Fruit fly (Drosophila melanogaster) whole organism, prepupa: Measurements from ENCODE around the gene put.

ENCODE experiments used
- Blimp-1 ChIP-seq: fragments of 200-800 bp; sonication (Bioruptor generic); optimal IDR thresholded peaks from 3 replicates; lab custom pipeline; 2017; ENCODE audit warnings: missing biosample characterization, missing genetic modification characterization, mild to moderate bottlenecking, moderate library complexity, missing genetic modification reagents
- CG10631 ChIP-seq: fragments of 200-800 bp; sonication (Bioruptor generic); optimal IDR thresholded peaks from 2 replicates; lab custom pipeline; 2016; ENCODE audit warnings: missing biosample characterization, missing genetic modification characterization
- CG10669 ChIP-seq: fragments of 200-800 bp; sonication (Bioruptor generic); optimal IDR thresholded peaks from 3 replicates; lab custom pipeline; 2018; ENCODE audit warnings: missing biosample characterization, mild to moderate bottlenecking, missing genetic modification characterization, moderate library complexity
- CG11294 ChIP-seq: fragments of 200-800 bp; sonication (Bioruptor generic); IDR thresholded peaks from 2 replicates; pipeline ENCODE4 v1.3.6; 2022; ENCODE audit warnings: missing biosample characterization, missing genetic modification characterization
- CG11762 ChIP-seq: fragments of 200-800 bp; sonication (Bioruptor generic); optimal IDR thresholded peaks from 3 replicates; lab custom pipeline; 2016; ENCODE audit warnings: missing biosample characterization, missing genetic modification characterization; ENCODE audit not compliant: insufficient read depth
- CG11902 ChIP-seq: fragments of 200-800 bp; sonication (Bioruptor generic); optimal IDR thresholded peaks from 3 replicates; lab custom pipeline; 2016; ENCODE audit warnings: missing biosample characterization, missing genetic modification characterization
- CG16779 ChIP-seq: fragments of 200-800 bp; sonication (Bioruptor generic); optimal IDR thresholded peaks from 3 replicates; lab custom pipeline; 2017; ENCODE audit warnings: missing biosample characterization, mild to moderate bottlenecking, missing genetic modification characterization
- CG3032 ChIP-seq: fragments of 200-800 bp; optimal IDR thresholded peaks from 2 replicates; lab custom pipeline; 2019; ENCODE audit warnings: missing biosample characterization, mild to moderate bottlenecking, missing genetic modification characterization, moderate library complexity
- CG31627 ChIP-seq: fragments of 200-800 bp; sonication (Bioruptor generic); optimal IDR thresholded peaks from 3 replicates; lab custom pipeline; 2016; ENCODE audit warnings: missing biosample characterization, missing genetic modification characterization
- CG34406 ChIP-seq: fragments of 200-800 bp; sonication (Bioruptor generic); optimal IDR thresholded peaks from 3 replicates; lab custom pipeline; 2016; ENCODE audit warnings: missing biosample characterization, missing genetic modification characterization
- CG3919 ChIP-seq: fragments of 200-800 bp; sonication (Bioruptor generic); optimal IDR thresholded peaks from 3 replicates; lab custom pipeline; 2016; ENCODE audit warnings: missing biosample characterization, missing genetic modification characterization
- CG4318 ChIP-seq: fragments of 200-800 bp; sonication (Bioruptor generic); optimal IDR thresholded peaks from 3 replicates; lab custom pipeline; 2017; ENCODE audit warnings: missing biosample characterization, mild to moderate bottlenecking, missing genetic modification characterization
- CG6163 ChIP-seq: fragments of 200-800 bp; sonication (Bioruptor generic); IDR thresholded peaks from 3 replicates; pipeline ENCODE4 v1.3.6; 2022; ENCODE audit warnings: missing biosample characterization, missing genetic modification characterization
- CG6276 ChIP-seq: fragments of 200-800 bp; sonication (Bioruptor generic); optimal IDR thresholded peaks from 2 replicates; lab custom pipeline; 2017; ENCODE audit warnings: missing biosample characterization, mild to moderate bottlenecking, missing genetic modification characterization
- CG6808 ChIP-seq: fragments of 200-800 bp; sonication (Bioruptor generic); optimal IDR thresholded peaks from 3 replicates; lab custom pipeline; 2017; ENCODE audit warnings: missing biosample characterization, missing genetic modification characterization, mild to moderate bottlenecking, moderate library complexity, missing genetic modification reagents
- CG8119 ChIP-seq: fragments of 200-800 bp; sonication (Bioruptor generic); IDR thresholded peaks from 3 replicates; pipeline ENCODE4 v1.3.6; 2022; ENCODE audit warnings: missing biosample characterization, missing genetic modification characterization
- CG8319 ChIP-seq: fragments of 200-800 bp; sonication (Bioruptor generic); optimal IDR thresholded peaks from 3 replicates; lab custom pipeline; 2016; ENCODE audit warnings: missing biosample characterization, missing genetic modification characterization
- CG8632 ChIP-seq: fragments of 200-800 bp; sonication (Bioruptor generic); optimal IDR thresholded peaks from 3 replicates; lab custom pipeline; 2016; ENCODE audit warnings: missing biosample characterization, missing genetic modification characterization
- CG9139 ChIP-seq: fragments of 200-800 bp; sonication (Bioruptor generic); optimal IDR thresholded peaks from 3 replicates; lab custom pipeline; 2017; ENCODE audit warnings: missing biosample characterization, mild to moderate bottlenecking, missing genetic modification characterization
- Eip78C ChIP-seq: fragments of 200-800 bp; sonication (Bioruptor generic); peaks from one replicate; lab custom pipeline; 2016; ENCODE audit warnings: missing biosample characterization, missing genetic modification characterization
- Eip93F ChIP-seq: fragments of 200-800 bp; sonication (Bioruptor generic); optimal IDR thresholded peaks from 2 replicates; lab custom pipeline; 2016; ENCODE audit warnings: missing biosample characterization, mild to moderate bottlenecking, missing genetic modification characterization
- Ets96B ChIP-seq: fragments of 200-800 bp; optimal IDR thresholded peaks from 2 replicates; lab custom pipeline; 2019; ENCODE audit warnings: missing biosample characterization, mild to moderate bottlenecking, missing genetic modification characterization, moderate library complexity
- Hr38 ChIP-seq: sonication (Bioruptor generic); optimal IDR thresholded peaks from 2 replicates; lab custom pipeline; 2016; ENCODE audit warnings: missing biosample characterization, missing genetic modification characterization
- Hr39 ChIP-seq: fragments of 200-800 bp; sonication (Bioruptor generic); optimal IDR thresholded peaks from 2 replicates; lab custom pipeline; 2016; ENCODE audit warnings: missing biosample characterization, missing genetic modification characterization
- Hr4 ChIP-seq: fragments of 200-800 bp; sonication (Bioruptor generic); optimal IDR thresholded peaks from 3 replicates; lab custom pipeline; 2016; ENCODE audit warnings: missing biosample characterization, missing genetic modification characterization
- Met ChIP-seq: fragments of 200-800 bp; sonication (Bioruptor generic); optimal IDR thresholded peaks from 3 replicates; lab custom pipeline; 2016; ENCODE audit warnings: missing biosample characterization, missing genetic modification characterization
- OdsH ChIP-seq: fragments of 200-800 bp; sonication (Bioruptor generic); optimal IDR thresholded peaks from 3 replicates; lab custom pipeline; 2016; ENCODE audit warnings: missing biosample characterization, missing genetic modification characterization
- Smox ChIP-seq: fragments of 200-800 bp; sonication (Bioruptor generic); optimal IDR thresholded peaks from 3 replicates; lab custom pipeline; 2016; ENCODE audit warnings: missing biosample characterization, missing genetic modification characterization
- Sox102F ChIP-seq: fragments of 200-800 bp; sonication (Bioruptor generic); optimal IDR thresholded peaks from 2 replicates; lab custom pipeline; 2016; ENCODE audit warnings: missing biosample characterization, mild to moderate bottlenecking, missing genetic modification characterization
- Sox14 ChIP-seq: fragments of 200-800 bp; sonication (Bioruptor generic); optimal IDR thresholded peaks from 3 replicates; lab custom pipeline; 2016; ENCODE audit warnings: missing biosample characterization, missing genetic modification characterization
- Sox15 ChIP-seq: fragments of 200-800 bp; sonication (Bioruptor generic); optimal IDR thresholded peaks from 3 replicates; lab custom pipeline; 2016; ENCODE audit warnings: missing biosample characterization, missing genetic modification characterization
- achi ChIP-seq: fragments of 200-800 bp; sonication (Bioruptor generic); optimal IDR thresholded peaks from 3 replicates; lab custom pipeline; 2016; ENCODE audit warnings: missing biosample characterization, missing genetic modification characterization
- acj6 ChIP-seq: fragments of 200-800 bp; sonication (Bioruptor generic); optimal IDR thresholded peaks from 3 replicates; lab custom pipeline; 2016; ENCODE audit warnings: missing biosample characterization, missing genetic modification characterization
- cyc ChIP-seq: fragments of 200-800 bp; sonication (Bioruptor generic); optimal IDR thresholded peaks from 3 replicates; lab custom pipeline; 2016; ENCODE audit warnings: missing biosample characterization, missing genetic modification characterization
- dac ChIP-seq: fragments of 200-800 bp; sonication (Bioruptor generic); optimal IDR thresholded peaks from 2 replicates; lab custom pipeline; 2017; ENCODE audit warnings: missing biosample characterization, mild to moderate bottlenecking, missing genetic modification characterization
- dsx ChIP-seq: fragments of 200-800 bp; optimal IDR thresholded peaks from 3 replicates; lab custom pipeline; 2019; ENCODE audit warnings: missing biosample characterization, mild to moderate bottlenecking, missing genetic modification characterization, moderate library complexity; ENCODE audit not compliant: poor library complexity, severe bottlenecking
- eg ChIP-seq: fragments of 200-800 bp; sonication (Bioruptor generic); IDR thresholded peaks from 3 replicates; pipeline ENCODE4 v1.3.6; 2022; ENCODE audit warnings: missing biosample characterization, missing genetic modification characterization
- fd59A ChIP-seq: fragments of 200-800 bp; sonication (Bioruptor generic); optimal IDR thresholded peaks from 2 replicates; lab custom pipeline; 2017; ENCODE audit warnings: missing biosample characterization, mild to moderate bottlenecking, missing genetic modification characterization, missing genetic modification reagents
- fd85E ChIP-seq: fragments of 200-800 bp; sonication (Bioruptor generic); optimal IDR thresholded peaks from 3 replicates; lab custom pipeline; 2016; ENCODE audit warnings: missing biosample characterization, missing genetic modification characterization
- lz ChIP-seq: fragments of 200-800 bp; sonication (Bioruptor generic); optimal IDR thresholded peaks from 3 replicates; lab custom pipeline; 2016; ENCODE audit warnings: missing biosample characterization, missing genetic modification characterization
- pdm3 ChIP-seq: fragments of 200-800 bp; sonication (Bioruptor generic); optimal IDR thresholded peaks from 3 replicates; lab custom pipeline; 2016; ENCODE audit warnings: missing biosample characterization, missing genetic modification characterization
- salr ChIP-seq, 2 experiments: fragments of 200-800 bp; sonication (Bioruptor generic); optimal IDR thresholded peaks; 3 replicates each; lab custom pipeline; 2016 to 2018; ENCODE audit warnings: missing biosample characterization in 2 of 2, missing genetic modification characterization in 2 of 2, mild to moderate bottlenecking in 1 of 2
- spab ChIP-seq: fragments of 200-800 bp; sonication (Bioruptor generic); optimal IDR thresholded peaks from 2 replicates; lab custom pipeline; 2017; ENCODE audit warnings: missing biosample characterization, mild to moderate bottlenecking, missing genetic modification characterization, missing genetic modification reagents
- ss ChIP-seq, 2 experiments: fragments of 200-800 bp; sonication (Bioruptor generic); optimal IDR thresholded peaks; 2 replicates in 1 of 2; 3 replicates in 1 of 2; lab custom pipeline; 2017 to 2018; ENCODE audit warnings: mild to moderate bottlenecking in 2 of 2, missing biosample characterization in 2 of 2, missing genetic modification characterization in 2 of 2, moderate library complexity in 1 of 2
- svp ChIP-seq: fragments of 200-800 bp; sonication (Bioruptor generic); peaks from one replicate; lab custom pipeline; 2016; ENCODE audit warnings: missing biosample characterization, missing genetic modification characterization
- vri ChIP-seq: fragments of 200-800 bp; sonication (Bioruptor generic); optimal IDR thresholded peaks from 3 replicates; lab custom pipeline; 2016; ENCODE audit warnings: missing biosample characterization, mild to moderate bottlenecking, missing genetic modification characterization

The put gene

DNA sequence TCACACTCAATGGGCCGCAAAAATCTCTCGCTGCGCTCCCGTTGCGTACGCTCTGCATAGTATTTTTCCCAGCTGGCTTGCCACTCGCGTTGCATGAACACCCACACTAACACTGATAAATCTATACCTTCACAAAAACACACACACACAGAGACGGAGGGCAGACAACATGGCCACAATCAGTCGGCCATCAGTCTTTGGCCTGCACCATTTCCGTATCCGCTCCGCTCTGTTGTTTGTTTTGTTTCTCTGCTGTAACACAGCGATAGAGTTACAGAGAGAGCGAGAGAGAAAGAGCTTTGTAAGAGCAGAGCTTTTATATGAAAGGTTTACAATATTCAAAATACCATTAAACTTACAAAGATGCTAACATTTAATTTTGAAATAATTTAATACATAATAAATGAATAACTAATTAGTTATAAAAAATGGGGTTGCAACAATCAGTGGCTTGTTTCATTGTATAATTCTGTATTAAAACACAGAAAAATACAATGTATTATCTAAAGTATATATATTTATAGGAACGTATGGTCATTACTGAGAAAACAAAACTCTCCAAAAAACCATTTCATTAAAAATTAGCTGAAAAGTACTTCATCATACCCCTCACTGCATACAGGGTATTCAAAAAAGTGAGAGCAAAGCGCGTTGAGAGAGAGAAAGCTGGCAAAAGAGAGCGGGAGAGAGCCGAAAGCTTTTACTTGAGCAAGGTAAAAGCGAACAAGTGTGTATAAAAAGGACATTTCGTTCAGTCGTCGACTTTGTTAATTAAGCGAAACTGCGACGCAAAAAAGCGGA lies 16.4 kb downstream of the put start, which contains the start of gene CG14853 (continued):
- TF ChIP-seq acj6 (peak; percentile 59), Sox14 (GFP tag; lab: Kevin White, UChicago) (no peak), CG3032 (tag; lab: Kevin White, UChicago) (peak; percentile 54), achi (GFP tag; lab: Kevin White, UChicago) (peak; percentile 71), spab (no peak), Sox102F (peak; percentile 19), vri (GFP tag; lab: Kevin White, UChicago) (peak; percentile 42), Hr4 (GFP tag; lab: Kevin White, UChicago) (peak; percentile 55), dsx (GFP tag; lab: Kevin White, UChicago) (peak; percentile 27), Eip78C (GFP tag; lab: Kevin White, UChicago) (peak; percentile 79), CG10631 (GFP tag; lab: Kevin White, UChicago) (peak; percentile 39), svp (GFP tag; lab: Kevin White, UChicago) (peak; percentile 50), fd59A (peak; percentile 20), fd85E (GFP tag; lab: Kevin White, UChicago) (no peak), Blimp-1 (GFP tag; lab: Kevin White, UChicago) (no peak), salr (GFP tag; optimal IDR thresholded peaks at IDR 0.05; lab: Kevin White, UChicago) (peak; percentile 5 to 53), CG10669 (peak; percentile 3), CG3919 (GFP tag; lab: Kevin White, UChicago) (peak; percentile 21), Smox (peak; percentile 39), CG11294 (GFP tag; lab: Robert Waterston, UW) (peak; percentile 35; the same call in 1 of the 2 replicates), CG8632 (GFP tag; lab: Kevin White, UChicago) (peak; percentile 47), Met (peak; percentile 22), CG8319 (GFP tag; lab: Kevin White, UChicago) (no peak)

DNA sequence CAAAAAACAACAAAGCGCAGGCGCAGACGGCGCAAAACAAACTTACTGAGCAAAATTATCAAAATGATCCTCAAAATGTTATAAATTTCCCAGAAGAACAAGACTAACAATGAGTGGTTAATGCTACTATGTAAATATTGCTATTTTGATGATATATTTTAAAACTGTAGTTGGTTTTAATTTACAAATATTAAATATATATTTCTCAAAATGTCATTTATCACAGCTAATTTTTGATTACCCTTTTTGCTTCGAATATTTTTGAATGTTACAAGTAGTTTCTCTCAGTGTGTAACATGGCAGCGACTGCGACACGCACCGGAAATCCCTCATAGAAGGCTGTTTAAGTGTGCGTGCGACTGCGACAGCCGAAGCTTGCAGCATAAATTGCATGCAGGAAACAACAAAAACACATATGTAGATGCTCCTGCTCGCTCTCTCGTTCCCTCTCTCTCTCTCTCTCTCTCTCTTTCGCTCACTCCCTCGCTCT lies 27.5 kb downstream of the put start:
- no peak for TF ChIP-seq dac (GFP tag; lab: Kevin White, UChicago)
- no peak for TF ChIP-seq CG16779
- TF ChIP-seq CG8319 (GFP tag; lab: Kevin White, UChicago): no peak
- 0 out of 3 replicates have a peak, but pooled peaks have one; percentile 21 for TF ChIP-seq CG6163 (GFP tag; lab: Robert Waterston, UW)
- peak; percentile 49 for TF ChIP-seq CG3919 (GFP tag; lab: Kevin White, UChicago)
- TF ChIP-seq salr (GFP tag; optimal IDR thresholded peaks at IDR 0.05; lab: Kevin White, UChicago): peak in 1 of 2 experiments; percentile 21
- TF ChIP-seq OdsH: peak; percentile 36
- TF ChIP-seq Hr38 (GFP tag; lab: Kevin White, UChicago): no peak
- TF ChIP-seq Hr39 (GFP tag; lab: Kevin White, UChicago): no peak
- peak; percentile 42 for TF ChIP-seq dsx (GFP tag; lab: Kevin White, UChicago)
- TF ChIP-seq Sox15 (GFP tag; lab: Kevin White, UChicago): no peak
- peak; percentile 46 to 67 for TF ChIP-seq ss (GFP tag; optimal IDR thresholded peaks at IDR 0.05; lab: Kevin White, UChicago)
- TF ChIP-seq eg: peak; percentile 66
- no peak for TF ChIP-seq Eip93F (GFP tag; lab: Kevin White, UChicago)
- no peak for TF ChIP-seq Blimp-1 (GFP tag; lab: Kevin White, UChicago)
- no peak for TF ChIP-seq CG4318
- no peak for TF ChIP-seq CG11902 (GFP tag; lab: Kevin White, UChicago)
- no peak for TF ChIP-seq cyc (GFP tag; lab: Kevin White, UChicago)
- no peak for TF ChIP-seq CG8632 (GFP tag; lab: Kevin White, UChicago)
- TF ChIP-seq CG8119: peak; percentile 55; the same call in 1 of the 3 replicates
- peak; percentile 34 for TF ChIP-seq Hr4 (GFP tag; lab: Kevin White, UChicago)
- TF ChIP-seq CG11294 (GFP tag; lab: Robert Waterston, UW): no peak
- no peak for TF ChIP-seq CG31627 (GFP tag; lab: Kevin White, UChicago)
- TF ChIP-seq CG3032 (tag; lab: Kevin White, UChicago): peak; percentile 66
- no peak for TF ChIP-seq CG9139 (GFP tag; lab: Kevin White, UChicago)
- peak; percentile 44 for TF ChIP-seq achi (GFP tag; lab: Kevin White, UChicago)
- no peak for TF ChIP-seq Sox14 (GFP tag; lab: Kevin White, UChicago)
- peak; percentile 56 for TF ChIP-seq CG6808 (GFP tag; lab: Kevin White, UChicago)
- peak; percentile 13 for TF ChIP-seq CG6276 (GFP tag; lab: Kevin White, UChicago)
- TF ChIP-seq Ets96B (tag; lab: Kevin White, UChicago): peak; percentile 61
- peak; percentile 42 for TF ChIP-seq acj6
- peak; percentile 35 for TF ChIP-seq CG11762
- no peak for TF ChIP-seq lz (GFP tag; lab: Kevin White, UChicago)
- TF ChIP-seq CG34406 (GFP tag; lab: Kevin White, UChicago): peak; percentile 45
- TF ChIP-seq pdm3 (GFP tag; lab: Kevin White, UChicago): peak; percentile 40
- TF ChIP-seq fd59A: peak; percentile 49
